Worm (Caenorhabditis elegans): Measurements from ENCODE around the gene C35B8.3.

DNA sequence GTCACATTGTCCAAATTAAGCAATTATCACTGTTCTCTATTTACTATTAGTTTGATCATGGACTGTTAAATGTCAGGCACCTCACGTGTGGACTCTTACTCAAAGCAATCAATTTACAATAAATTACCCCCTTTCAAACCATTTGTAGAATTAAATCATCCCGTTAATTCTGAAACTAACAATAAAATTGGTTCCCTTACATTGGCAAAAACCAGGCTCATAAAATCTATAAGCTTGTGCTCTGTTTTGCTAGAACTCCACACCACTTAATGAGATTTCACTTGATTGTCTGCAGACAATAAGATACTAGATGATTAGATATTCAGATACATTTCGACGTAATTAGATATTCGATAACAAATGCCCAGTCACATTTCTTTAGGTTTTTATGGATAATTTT, 43.7 kb upstream of the C35B8.3 start:
- TF ChIP-seq ZK546.5 (tag; optimal IDR thresholded peaks at IDR 0.05) (no peak), mdl-1 (tag; optimal IDR thresholded peaks at IDR 0.05) (no peak), R02D3.7 (tag; optimal IDR thresholded peaks at IDR 0.05) (no peak), sma-9 (GFP tag; optimal IDR thresholded peaks at IDR 0.05) (no peak), sma-9 (tag; optimal IDR thresholded peaks at IDR 0.05) (no peak), mab-5 (tag; optimal IDR thresholded peaks at IDR 0.05) (no peak), nhr-77 (tag; optimal IDR thresholded peaks at IDR 0.05) (no peak), snpc-4 (tag; optimal IDR thresholded peaks at IDR 0.05) (no peak), ceh-82 (tag; optimal IDR thresholded peaks at IDR 0.05) (no peak), skn-1 (tag; optimal IDR thresholded peaks at IDR 0.05) (no peak), nhr-25 (tag; optimal IDR thresholded peaks at IDR 0.05) (no peak), nhr-237 (tag; optimal IDR thresholded peaks at IDR 0.05) (no peak), unc-39 (tag; optimal IDR thresholded peaks at IDR 0.05) (no peak)

Measured in whole organism, L2 larva.